Comparison of ENCODE assay signal across 4 fruit fly cellular contexts in genomic region chr3L:5952132-5952531, dm6.
TF ChIP-seq lines count a peak whose summit lies in the region.

No protein-coding gene starts in this region.

- no peak for TF ChIP-seq CTCF in whole organism, embryonic (GFP tag; optimal IDR thresholded peaks at IDR 0.05; lab: Kevin White, UChicago)

TF ChIP-seq in whole organism, embryonic, 481 proteins besides CTCF, POLR2A, EP300 and RAD21 (continues in another document):
- TF ChIP-seq wek (GFP tag; optimal IDR thresholded peaks at IDR 0.05; lab: Kevin White, UChicago): no peak
- TF ChIP-seq bsh (GFP tag; optimal IDR thresholded peaks at IDR 0.05; lab: Kevin White, UChicago): peak in 1 of 2 experiments; percentile 67
- no peak for TF ChIP-seq caup (GFP tag; optimal IDR thresholded peaks at IDR 0.05; lab: Kevin White, UChicago; ENCODE audit: severe bottlenecking)
- peak; percentile 21 for TF ChIP-seq grau (tag; optimal IDR thresholded peaks at IDR 0.05; lab: Kevin White, UChicago)
- TF ChIP-seq repo (GFP tag; optimal IDR thresholded peaks at IDR 0.05; lab: Kevin White, UChicago): no peak
- no peak for TF ChIP-seq CG6175 (GFP tag; IDR thresholded peaks at IDR 0.05; lab: Robert Waterston, UW)
- TF ChIP-seq CG4282 (GFP tag; optimal IDR thresholded peaks at IDR 0.05; lab: Kevin White, UChicago): no peak
- peak in 1 of 2 experiments; percentile 53 for TF ChIP-seq tll (GFP tag; optimal IDR thresholded peaks at IDR 0.05; lab: Kevin White, UChicago)
- TF ChIP-seq Eip74EF (GFP tag; optimal IDR thresholded peaks at IDR 0.05; lab: Kevin White, UChicago): peak in 1 of 2 experiments; percentile 38
- TF ChIP-seq NC2α (GFP tag; optimal IDR thresholded peaks at IDR 0.05; lab: Kevin White, UChicago): no peak
- 0 out of 2 replicates have a peak, but pooled peaks have one; percentile 23 for TF ChIP-seq ssp (GFP tag; IDR thresholded peaks at IDR 0.05; lab: Robert Waterston, UW)
- no peak for TF ChIP-seq CG34376 (GFP tag; optimal IDR thresholded peaks at IDR 0.05; lab: Kevin White, UChicago)
- TF ChIP-seq tap (tag; optimal IDR thresholded peaks at IDR 0.05; lab: Kevin White, UChicago): peak; percentile 3
- peak; percentile 6 for TF ChIP-seq CG17385 (GFP tag; optimal IDR thresholded peaks at IDR 0.05; lab: Kevin White, UChicago)
- TF ChIP-seq CG8924 (tag; optimal IDR thresholded peaks at IDR 0.05; lab: Kevin White, UChicago): peak; percentile 34
- no peak for TF ChIP-seq CG8478 (optimal IDR thresholded peaks at IDR 0.05; lab: Kevin White, UChicago)
- TF ChIP-seq Dip3 (GFP tag; optimal IDR thresholded peaks at IDR 0.05; lab: Kevin White, UChicago): no peak
- TF ChIP-seq D (optimal IDR thresholded peaks at IDR 0.05; lab: Kevin White, UChicago): no peak
- TF ChIP-seq D (GFP tag; optimal IDR thresholded peaks at IDR 0.05; lab: Kevin White, UChicago): peak; percentile 24
- no peak for TF ChIP-seq prd (optimal IDR thresholded peaks at IDR 0.05; lab: Kevin White, UChicago)
- TF ChIP-seq prd (GFP tag; IDR thresholded peaks at IDR 0.05; lab: Robert Waterston, UW): peak; percentile 43; the same call in 2 of the 3 replicates
- TF ChIP-seq Trl (optimal IDR thresholded peaks at IDR 0.05; lab: Kevin White, UChicago): no peak
- TF ChIP-seq Trl (GFP tag; optimal IDR thresholded peaks at IDR 0.05; lab: Kevin White, UChicago): no peak

TF ChIP-seq in whole organism, prepupa, 60 proteins besides CTCF, POLR2A, EP300 and RAD21 (continues in another document):
- peak; percentile 26 for TF ChIP-seq topi (GFP tag; optimal IDR thresholded peaks at IDR 0.05; lab: Kevin White, UChicago)
- peak; percentile 68; the same call in 2 of the 3 replicates for TF ChIP-seq CG8119 (GFP tag; IDR thresholded peaks at IDR 0.05; lab: Robert Waterston, UW)
- peak; percentile 49 for TF ChIP-seq Lpt (GFP tag; optimal IDR thresholded peaks at IDR 0.05; lab: Kevin White, UChicago)
- no peak for TF ChIP-seq CG31627 (GFP tag; optimal IDR thresholded peaks at IDR 0.05; lab: Kevin White, UChicago)
- TF ChIP-seq CG1621 (tag; optimal IDR thresholded peaks at IDR 0.05; lab: Kevin White, UChicago): no peak
- peak; percentile 65 for TF ChIP-seq CG15336 (GFP tag; IDR thresholded peaks at IDR 0.05; lab: Robert Waterston, UW)
- no peak for TF ChIP-seq CG34406 (GFP tag; optimal IDR thresholded peaks at IDR 0.05; lab: Kevin White, UChicago)
- TF ChIP-seq OdsH (GFP tag; optimal IDR thresholded peaks at IDR 0.05; lab: Kevin White, UChicago): peak; percentile 40
- TF ChIP-seq lz (GFP tag; optimal IDR thresholded peaks at IDR 0.05; lab: Kevin White, UChicago): peak; percentile 14
- TF ChIP-seq CG8319 (GFP tag; optimal IDR thresholded peaks at IDR 0.05; lab: Kevin White, UChicago): no peak
- TF ChIP-seq net (GFP tag; optimal IDR thresholded peaks at IDR 0.05; lab: Kevin White, UChicago): peak; percentile 15
- no peak for TF ChIP-seq CG11294 (GFP tag; IDR thresholded peaks at IDR 0.05; lab: Robert Waterston, UW)
- no peak for TF ChIP-seq Smox (GFP tag; optimal IDR thresholded peaks at IDR 0.05; lab: Kevin White, UChicago)
- TF ChIP-seq CG6854 (GFP tag; optimal IDR thresholded peaks at IDR 0.05; lab: Kevin White, UChicago): no peak
- TF ChIP-seq acj6 (GFP tag; optimal IDR thresholded peaks at IDR 0.05; lab: Kevin White, UChicago): peak; percentile 18
- TF ChIP-seq fd59A (GFP tag; optimal IDR thresholded peaks at IDR 0.05; lab: Kevin White, UChicago): no peak
- no peak for TF ChIP-seq CG4318 (GFP tag; optimal IDR thresholded peaks at IDR 0.05; lab: Kevin White, UChicago)
- TF ChIP-seq CG10631 (GFP tag; optimal IDR thresholded peaks at IDR 0.05; lab: Kevin White, UChicago): peak; percentile 55
- TF ChIP-seq Hr38 (GFP tag; optimal IDR thresholded peaks at IDR 0.05; lab: Kevin White, UChicago): no peak
- TF ChIP-seq fd85E (GFP tag; optimal IDR thresholded peaks at IDR 0.05; lab: Kevin White, UChicago): no peak
- TF ChIP-seq ss (GFP tag; optimal IDR thresholded peaks at IDR 0.05; lab: Kevin White, UChicago): no peak
- no peak for TF ChIP-seq dsx (GFP tag; optimal IDR thresholded peaks at IDR 0.05; lab: Kevin White, UChicago; ENCODE audit: poor library complexity, severe bottlenecking)
- peak; percentile 42 for TF ChIP-seq CG6792 (GFP tag; optimal IDR thresholded peaks at IDR 0.05; lab: Kevin White, UChicago)
- no peak for TF ChIP-seq Sox102F (GFP tag; optimal IDR thresholded peaks at IDR 0.05; lab: Kevin White, UChicago)

TF ChIP-seq in whole organism, pupa, 21 proteins besides CTCF, POLR2A, EP300 and RAD21:
- TF ChIP-seq rn (GFP tag; IDR thresholded peaks at IDR 0.05; lab: Robert Waterston, UW) (no peak), D1 (tag; optimal IDR thresholded peaks at IDR 0.05; lab: Kevin White, UChicago) (no peak), Snoo (tag; optimal IDR thresholded peaks at IDR 0.05; lab: Kevin White, UChicago) (peak; percentile 5), Ets98B (GFP tag; IDR thresholded peaks at IDR 0.05; lab: Robert Waterston, UW) (no peak), Pif1B (GFP tag; optimal IDR thresholded peaks at IDR 0.05; lab: Kevin White, UChicago) (peak; percentile 13), CG15710 (tag; optimal IDR thresholded peaks at IDR 0.05; lab: Kevin White, UChicago) (peak; percentile 12), EcR (GFP tag; optimal IDR thresholded peaks at IDR 0.05; lab: Kevin White, UChicago) (no peak), CG13204 (GFP tag; optimal IDR thresholded peaks at IDR 0.05; lab: Kevin White, UChicago) (no peak), CG17806 (tag; optimal IDR thresholded peaks at IDR 0.05; lab: Kevin White, UChicago) (peak; percentile 47), CG14655 (GFP tag; optimal IDR thresholded peaks at IDR 0.05; lab: Kevin White, UChicago) (peak; percentile 78), CG4496 (GFP tag; IDR thresholded peaks at IDR 0.05; lab: Robert Waterston, UW) (no peak), CG34367 (tag; optimal IDR thresholded peaks at IDR 0.05; lab: Kevin White, UChicago) (no peak), CG10348 (GFP tag; IDR thresholded peaks at IDR 0.05; lab: Robert Waterston, UW) (no peak), CG32121 (GFP tag; IDR thresholded peaks at IDR 0.05; lab: Robert Waterston, UW) (no peak), CG12605 (GFP tag; IDR thresholded peaks at IDR 0.05; lab: Robert Waterston, UW) (peak; percentile 20; the same call in 1 of the 2 replicates), fd96Ca (GFP tag; IDR thresholded peaks at IDR 0.05; lab: Robert Waterston, UW) (no peak), Pif1A (GFP tag; optimal IDR thresholded peaks at IDR 0.05; lab: Kevin White, UChicago) (no peak), gl (tag; optimal IDR thresholded peaks at IDR 0.05; lab: Kevin White, UChicago) (no peak), CG9948 (tag; optimal IDR thresholded peaks at IDR 0.05; lab: Kevin White, UChicago) (peak; percentile 58), CG8159 (tag; optimal IDR thresholded peaks at IDR 0.05; lab: Kevin White, UChicago) (peak; percentile 67), CG8301 (tag; optimal IDR thresholded peaks at IDR 0.05; lab: Kevin White, UChicago) (peak; percentile 74)

TF ChIP-seq in whole organism, wandering third instar larva, 38 proteins besides CTCF, POLR2A, EP300 and RAD21:
- peak; percentile 25 for TF ChIP-seq fru (GFP tag; optimal IDR thresholded peaks at IDR 0.05; lab: Kevin White, UChicago)
- no peak for TF ChIP-seq Sp1 (GFP tag; optimal IDR thresholded peaks at IDR 0.05; lab: Kevin White, UChicago)
- TF ChIP-seq Dif (GFP tag; optimal IDR thresholded peaks at IDR 0.05; lab: Kevin White, UChicago; ENCODE audit: partially characterized antibody): no peak
- peak; percentile 2 for TF ChIP-seq HLH106 (tag; optimal IDR thresholded peaks at IDR 0.05; lab: Kevin White, UChicago)

Comparison
In these comparisons a context has a peak if more than half of its experiments do, and no peak if none do; other contexts are left out.
1. Of the 7 proteins assayed by ChIP-seq in both whole organism, embryonic and whole organism, prepupa: peak only in whole organism, embryonic: Blimp-1 and Sox102F; only in whole organism, prepupa: Lpt; in both: none; in neither: 4.